Worm (Caenorhabditis elegans): ENCODE data around the gene cyp-13A10.

DNA sequence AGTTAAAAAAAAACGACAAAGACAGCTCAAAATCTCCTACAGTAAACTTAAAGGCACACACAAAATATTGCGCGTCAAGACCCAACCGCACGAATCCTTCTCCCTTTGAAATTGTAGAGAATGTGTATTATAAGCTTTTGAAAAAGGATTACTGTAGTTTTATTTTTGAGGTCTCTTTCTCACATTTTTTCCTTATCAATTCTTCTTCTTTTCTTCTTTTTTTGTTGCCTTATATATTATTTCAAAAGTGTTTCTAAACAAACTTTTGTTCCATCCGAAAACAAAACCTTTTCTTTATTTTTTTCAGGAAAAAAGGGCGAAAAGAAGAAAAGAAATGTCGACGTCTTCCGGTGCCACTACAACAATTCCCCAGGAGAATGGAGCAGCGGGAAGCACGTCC is 17.8 kb upstream of the cyp-13A10 start, which contains the start of gene ZK1320.13:
- TF ChIP-seq gei-8 (GFP tag; optimal IDR thresholded peaks at IDR 0.05) = no peak
- no peak for TF ChIP-seq attf-4 (tag; optimal IDR thresholded peaks at IDR 0.05)
- TF ChIP-seq nhr-25 (tag; optimal IDR thresholded peaks at IDR 0.05; ENCODE audit: borderline replicate concordance, insufficient read depth) = no peak
- no peak for TF ChIP-seq ctbp-1 (GFP tag; IDR thresholded peaks at IDR 0.05)
- no peak for TF ChIP-seq pha-4 (GFP tag; IDR thresholded peaks at IDR 0.05)
- no peak for TF ChIP-seq pha-4 (tag; optimal IDR thresholded peaks at IDR 0.05)
- no peak for TF ChIP-seq lin-39 (tag; optimal IDR thresholded peaks at IDR 0.05)
- TF ChIP-seq madf-9 (GFP tag; conservative IDR thresholded peaks at IDR 0.05) = no peak
- no peak for TF ChIP-seq madf-5 (GFP tag; IDR thresholded peaks at IDR 0.05)
- no peak for TF ChIP-seq unc-62 (GFP tag; optimal IDR thresholded peaks at IDR 0.05 in 1 of 2)
- no peak for TF ChIP-seq unc-62 (tag; optimal IDR thresholded peaks at IDR 0.05)
- no peak for TF ChIP-seq egl-27 (tag; optimal IDR thresholded peaks at IDR 0.05)
- no peak for TF ChIP-seq nhr-102 (tag; optimal IDR thresholded peaks at IDR 0.05)
- TF ChIP-seq aly-2 (tag; optimal IDR thresholded peaks at IDR 0.05) = no peak
- no peak for TF ChIP-seq nhr-76 (tag; optimal IDR thresholded peaks at IDR 0.05)
